Worm (Caenorhabditis elegans): ENCODE measurements around the gene mrpl-12.

- TF ChIP-seq ceh-9 (tag; optimal IDR thresholded peaks at IDR 0.05), result no peak
- TF ChIP-seq nhr-11 (tag; optimal IDR thresholded peaks at IDR 0.05), result no peak
- TF ChIP-seq madf-2 (tag; optimal IDR thresholded peaks at IDR 0.05), result no peak
- TF ChIP-seq fkh-10 (GFP tag; optimal IDR thresholded peaks at IDR 0.05), result no peak
- no peak for TF ChIP-seq ceh-14 (tag; optimal IDR thresholded peaks at IDR 0.05)
- TF ChIP-seq ets-4 (tag; optimal IDR thresholded peaks at IDR 0.05), result no peak
- no peak for TF ChIP-seq ceh-45 (GFP tag; IDR thresholded peaks at IDR 0.05)
Observed at ce11 chrIII:10694294-10694693, 13.3 kb upstream of the mrpl-12 start, which contains the start of the genes Y39A1A.18 and fmo-3.
